Worm (Caenorhabditis elegans) whole organism, L1 larva: ENCODE data around the gene bath-29.

Experiments
- C16A3.4 ChIP-seq: fragments of 150-350 bp; optimal IDR thresholded peaks from 2 replicates; lab custom pipeline; 2014; ENCODE audit warnings: missing biosample characterization, missing genetic modification characterization
- Y116A8C.19 ChIP-seq: sonication (generic microtip); optimal IDR thresholded peaks from 2 replicates; lab custom pipeline; 2016; ENCODE audit warnings: missing compliant biosample characterization, missing genetic modification characterization, borderline replicate concordance
- alr-1 ChIP-seq: fragments of 200-800 bp; sonication (Bioruptor generic); optimal IDR thresholded peaks from 2 replicates; lab custom pipeline; 2018; ENCODE audit warnings: borderline replicate concordance, mild to moderate bottlenecking, missing genetic modification characterization, missing compliant biosample characterization
- ama-1 ChIP-seq: fragments of 150-350 bp; optimal IDR thresholded peaks from 2 replicates; lab custom pipeline; 2014
- ceh-82 ChIP-seq, 3 experiments: fragments of 150-350 bp in 1 of 3; sonication (generic microtip) in 2 of 3; optimal IDR thresholded peaks; 2 replicates each; lab custom pipeline; 2014 to 2017; ENCODE audit warnings: missing biosample characterization in 3 of 3, missing genetic modification characterization in 3 of 3
- ceh-88 ChIP-seq: fragments of 200-800 bp; sonication (Bioruptor generic); IDR thresholded peaks from 2 replicates; pipeline ENCODE4 v1.3.6; 2022; ENCODE audit warnings: missing genetic modification characterization, missing compliant biosample characterization
- dpl-1 ChIP-seq, 3 experiments: fragments of 150-350 bp in 2 of 3; sonication (generic microtip) in 1 of 3; optimal IDR thresholded peaks; 2 replicates each; lab custom pipeline; 2014 to 2017; ENCODE audit warnings: missing biosample characterization in 3 of 3, missing genetic modification characterization in 3 of 3, missing genetic modification reagents in 3 of 3
- dsc-1 ChIP-seq: sonication (generic microtip); optimal IDR thresholded peaks from 2 replicates; lab custom pipeline; 2016; ENCODE audit warnings: mild to moderate bottlenecking, missing genetic modification characterization, missing compliant biosample characterization
- efl-1 ChIP-seq, 4 experiments: fragments of 150-350 bp; optimal IDR thresholded peaks in 3 of 4; peaks in 1 of 4; 1 replicate in 1 of 4; 2 replicates in 3 of 4; lab custom pipeline; 2014; ENCODE audit warnings: missing biosample characterization in 2 of 4, missing genetic modification characterization in 2 of 4, missing genetic modification reagents in 2 of 4
- efl-3 ChIP-seq: fragments of 200-800 bp; sonication (Bioruptor generic); optimal IDR thresholded peaks from 2 replicates; lab custom pipeline; 2018; ENCODE audit warnings: mild to moderate bottlenecking, missing genetic modification characterization, missing compliant biosample characterization
- fkh-10 ChIP-seq: sonication (generic microtip); optimal IDR thresholded peaks from 2 replicates; lab custom pipeline; 2017; ENCODE audit warnings: missing biosample characterization, missing genetic modification reagents, missing genetic modification characterization
- fos-1 ChIP-seq: fragments of 150-350 bp; optimal IDR thresholded peaks from 2 replicates; lab custom pipeline; 2014; ENCODE audit warnings: missing biosample characterization, missing genetic modification characterization
- grh-1 ChIP-seq: fragments of 200-800 bp; sonication (Bioruptor generic); IDR thresholded peaks from 2 replicates; pipeline ENCODE4 v1.3.6; 2022; ENCODE audit warnings: missing genetic modification reagents, missing genetic modification characterization, missing compliant biosample characterization
- hlh-4 ChIP-seq: sonication (generic microtip); optimal IDR thresholded peaks from 2 replicates; lab custom pipeline; 2016; ENCODE audit warnings: mild to moderate bottlenecking, missing genetic modification characterization, missing compliant biosample characterization
- lin-13 ChIP-seq: fragments of 150-350 bp; optimal IDR thresholded peaks from 2 replicates; lab custom pipeline; 2014; ENCODE audit warnings: missing biosample characterization, missing genetic modification reagents, missing genetic modification characterization
- lin-39 ChIP-seq: fragments of 150-350 bp; optimal IDR thresholded peaks from 2 replicates; lab custom pipeline; 2014; ENCODE audit warnings: missing biosample characterization, missing genetic modification reagents, missing genetic modification characterization
- lir-3 ChIP-seq: sonication (generic microtip); optimal IDR thresholded peaks from 2 replicates; lab custom pipeline; 2016; ENCODE audit warnings: mild to moderate bottlenecking, missing genetic modification characterization, moderate library complexity, missing compliant biosample characterization; ENCODE audit not compliant: poor library complexity
- lsy-2 ChIP-seq, 2 experiments: fragments of 150-350 bp; optimal IDR thresholded peaks; 2 replicates each; lab custom pipeline; 2014; ENCODE audit warnings: missing biosample characterization in 2 of 2, missing genetic modification characterization in 2 of 2
- mab-9 ChIP-seq: fragments of 200-800 bp; sonication (Bioruptor generic); IDR thresholded peaks from 2 replicates; pipeline ENCODE4 v1.3.6; 2022; ENCODE audit warnings: missing genetic modification reagents, missing genetic modification characterization, missing compliant biosample characterization
- nhr-19 ChIP-seq: fragments of 200-800 bp; sonication (Bioruptor generic); conservative IDR thresholded peaks from 2 replicates; pipeline ENCODE4 v1.3.6; 2022; ENCODE audit warnings: missing genetic modification characterization, missing compliant biosample characterization
- nhr-237 ChIP-seq: fragments of 150-350 bp; optimal IDR thresholded peaks from 2 replicates; lab custom pipeline; 2014; ENCODE audit warnings: missing biosample characterization, missing genetic modification characterization
- nhr-47 ChIP-seq: sonication (generic microtip); optimal IDR thresholded peaks from 2 replicates; lab custom pipeline; 2016; ENCODE audit warnings: mild to moderate bottlenecking, missing genetic modification characterization, moderate library complexity, missing compliant biosample characterization
- nhr-71 ChIP-seq: sonication (generic microtip); optimal IDR thresholded peaks from 2 replicates; lab custom pipeline; 2016; ENCODE audit warnings: mild to moderate bottlenecking, missing genetic modification characterization, moderate library complexity, missing compliant biosample characterization
- nhr-76 ChIP-seq: sonication (generic microtip); optimal IDR thresholded peaks from 2 replicates; lab custom pipeline; 2017; ENCODE audit warnings: missing biosample characterization, missing genetic modification characterization
- nhr-84 ChIP-seq: sonication (generic microtip); optimal IDR thresholded peaks from 2 replicates; lab custom pipeline; 2017; ENCODE audit warnings: missing biosample characterization, missing genetic modification characterization
- nhr-85 ChIP-seq: sonication (generic microtip); peaks from one replicate; lab custom pipeline; 2016; ENCODE audit warnings: missing genetic modification characterization, inconsistent platforms, missing compliant biosample characterization
- pag-3 ChIP-seq: sonication (generic microtip); optimal IDR thresholded peaks from 2 replicates; lab custom pipeline; 2017; ENCODE audit warnings: missing genetic modification characterization, mild to moderate bottlenecking, missing compliant biosample characterization, antibody characterized with exemption, borderline replicate concordance; ENCODE audit not compliant: insufficient read depth
- pax-3 ChIP-seq: fragments of 200-800 bp; sonication (Bioruptor generic); optimal IDR thresholded peaks from 2 replicates; lab custom pipeline; 2018; ENCODE audit warnings: mild to moderate bottlenecking, missing genetic modification characterization, moderate library complexity, missing compliant biosample characterization
- sox-4 ChIP-seq: sonication (generic microtip); optimal IDR thresholded peaks from 2 replicates; lab custom pipeline; 2016; ENCODE audit warnings: missing genetic modification characterization, missing compliant biosample characterization
- sptf-1 ChIP-seq: fragments of 150-350 bp; optimal IDR thresholded peaks from 2 replicates; lab custom pipeline; 2014; ENCODE audit warnings: missing biosample characterization, missing genetic modification characterization
- sup-37 ChIP-seq: fragments of 200-800 bp; sonication (Bioruptor generic); optimal IDR thresholded peaks from 2 replicates; lab custom pipeline; 2018; ENCODE audit warnings: mild to moderate bottlenecking, missing genetic modification characterization, missing compliant biosample characterization
- tbx-2 ChIP-seq: sonication (generic microtip); optimal IDR thresholded peaks from 2 replicates; lab custom pipeline; 2016; ENCODE audit warnings: missing genetic modification characterization, missing compliant biosample characterization
- unc-130 ChIP-seq: fragments of 150-350 bp; optimal IDR thresholded peaks from 2 replicates; lab custom pipeline; 2017; ENCODE audit warnings: missing biosample characterization, missing genetic modification characterization, inconsistent platforms
- unc-86 ChIP-seq: sonication (generic microtip); optimal IDR thresholded peaks from 2 replicates; lab custom pipeline; 2016; ENCODE audit warnings: missing genetic modification characterization, missing compliant biosample characterization
- unc-98 ChIP-seq: fragments of 200-800 bp; sonication (Bioruptor generic); IDR thresholded peaks from 2 replicates; pipeline ENCODE4 v1.3.6; 2022; ENCODE audit warnings: missing genetic modification characterization, missing compliant biosample characterization
- zip-4 ChIP-seq: fragments of 200-800 bp; sonication (Bioruptor generic); optimal IDR thresholded peaks from 2 replicates; lab custom pipeline; 2018; ENCODE audit warnings: mild to moderate bottlenecking, missing genetic modification characterization, moderate library complexity, missing compliant biosample characterization
- ztf-4 ChIP-seq: fragments of 150-350 bp; optimal IDR thresholded peaks from 2 replicates; lab custom pipeline; 2014; ENCODE audit warnings: missing biosample characterization, missing genetic modification characterization

Gene bath-29

DNA sequence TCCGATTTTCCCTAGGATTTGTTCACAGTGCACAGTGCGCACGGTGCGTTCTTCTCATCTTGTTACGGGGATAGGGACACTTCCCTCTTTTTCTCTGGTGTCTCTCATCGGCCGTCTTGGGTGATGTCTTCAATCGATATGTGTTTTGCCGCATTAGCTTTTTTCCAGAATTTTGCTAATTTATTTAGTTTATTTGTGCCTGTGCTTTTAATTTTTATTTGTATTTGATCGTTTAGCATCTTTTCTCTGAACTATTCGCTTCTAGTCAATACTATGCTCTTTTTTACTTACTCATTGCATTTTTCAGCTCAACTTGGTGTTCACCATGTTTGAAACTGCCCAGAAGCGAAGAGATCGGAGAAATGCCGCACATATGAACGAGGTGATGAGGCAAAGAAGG, 8.1 kb upstream of the bath-29 start, which contains the start of gene F14D2.5:
Gene F14D2.5, plus strand, starts transcription at position 301 of the 400 bp plus-strand sequence.
- TF ChIP-seq fkh-10 (GFP tag; lab: Kevin White, UChicago) (no peak), efl-1 (optimal IDR thresholded peaks at IDR 0.05; lab: Kevin White, UChicago) (no peak), efl-1 (GFP tag; optimal IDR thresholded peaks at IDR 0.05 in 1 of 2; lab: Kevin White, UChicago) (no peak), unc-98 (GFP tag; lab: Robert Waterston, UW) (no peak), nhr-19 (GFP tag; lab: Robert Waterston, UW) (no peak), alr-1 (no peak), pag-3 (tag; lab: Kevin White, UChicago) (no peak), nhr-71 (no peak), lir-3 (tag; lab: Kevin White, UChicago) (no peak), dsc-1 (no peak), pax-3 (tag; lab: Kevin White, UChicago) (no peak), zip-4 (GFP tag; lab: Kevin White, UChicago) (no peak), C16A3.4 (tag; lab: Kevin White, UChicago) (no peak), ceh-82 (tag; optimal IDR thresholded peaks at IDR 0.05; lab: Kevin White, UChicago) (no peak), unc-86 (tag; lab: Kevin White, UChicago) (no peak), nhr-85 (tag; lab: Kevin White, UChicago) (no peak), nhr-84 (tag; lab: Kevin White, UChicago) (no peak), nhr-76 (tag; lab: Kevin White, UChicago) (no peak)

DNA sequence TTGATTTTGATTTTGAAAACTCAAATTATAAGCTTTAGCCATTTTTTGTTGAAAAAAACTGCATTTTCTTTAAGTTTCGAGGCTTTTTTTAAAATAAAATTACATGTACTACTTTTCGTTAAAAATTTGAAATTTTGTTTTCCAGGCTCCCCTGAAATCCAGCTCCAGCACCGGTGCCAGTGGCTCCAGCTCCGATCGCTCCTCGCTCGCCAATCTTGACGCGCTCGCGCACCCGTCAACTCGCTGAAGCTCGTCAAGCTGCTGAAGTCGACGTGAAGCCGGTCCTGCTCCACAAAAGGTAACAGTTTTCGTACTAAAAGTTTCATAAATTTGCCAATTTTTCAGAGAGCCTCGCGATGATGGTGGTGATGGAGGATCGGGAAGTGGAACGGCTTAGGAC, 7.5 kb upstream of the bath-29 start:
- no peak for TF ChIP-seq sptf-1
- no peak for TF ChIP-seq efl-3 (GFP tag; lab: Kevin White, UChicago)
- TF ChIP-seq lsy-2 (tag; optimal IDR thresholded peaks at IDR 0.05; lab: Kevin White, UChicago): no peak
- no peak for TF ChIP-seq nhr-76 (tag; lab: Kevin White, UChicago)
- TF ChIP-seq hlh-4 (tag; lab: Kevin White, UChicago): no peak
- TF ChIP-seq fos-1 (tag; lab: Kevin White, UChicago): no peak
- no peak for TF ChIP-seq ztf-4 (tag; lab: Kevin White, UChicago)
- no peak for TF ChIP-seq dpl-1 (GFP tag; optimal IDR thresholded peaks at IDR 0.05; lab: Kevin White, UChicago)
- no peak for TF ChIP-seq tbx-2 (tag; lab: Kevin White, UChicago)
- TF ChIP-seq nhr-85 (tag; lab: Kevin White, UChicago): no peak

- no peak for TF ChIP-seq lin-13
- TF ChIP-seq sox-4: no peak
- TF ChIP-seq ama-1 (lab: Kevin White, UChicago): no peak
- TF ChIP-seq ceh-88 (GFP tag; lab: Robert Waterston, UW): no peak
- TF ChIP-seq, all 84 proteins: peak for 0
Measured at ce11 chrII:3341989-3342388, 6.4 kb upstream of the bath-29 start, which contains the start of gene F14D2.11. F14D2.11 (minus strand) TSS chrII:3342089.

ce11 chrII:3343714-3344113, 4.6 kb upstream of the bath-29 start, which contains the start of gene F14D2.15:
F14D2.15 (minus strand) TSS chrII:3343814.
- TF ChIP-seq lin-39 (tag; lab: Kevin White, UChicago) (no peak), sup-37 (GFP tag; lab: Kevin White, UChicago) (no peak), Y116A8C.19 (no peak), unc-130 (tag; lab: Kevin White, UChicago) (no peak), nhr-47 (no peak), nhr-237 (tag; lab: Kevin White, UChicago) (no peak), sptf-1 (no peak), grh-1 (no peak), mab-9 (GFP tag; lab: Robert Waterston, UW) (no peak)
- TF ChIP-seq, all 84 proteins: peak for 0
